Worm (Caenorhabditis elegans) whole organism, L3 larva: ENCODE measurements around the gene ZK381.62.

Experiments used
- R02D3.7 ChIP-seq: fragments of 150-350 bp; optimal IDR thresholded peaks from 2 replicates; lab custom pipeline; 2014; ENCODE audit warnings: missing biosample characterization, missing genetic modification characterization
- ZK546.5 ChIP-seq: sonication (generic microtip); optimal IDR thresholded peaks from 2 replicates; lab custom pipeline; 2017; ENCODE audit warnings: missing biosample characterization, missing genetic modification characterization
- aly-2 ChIP-seq: fragments of 150-350 bp; optimal IDR thresholded peaks from 2 replicates; lab custom pipeline; 2014; ENCODE audit warnings: missing biosample characterization, missing genetic modification characterization
- ceh-16 ChIP-seq: sonication (generic microtip); optimal IDR thresholded peaks from 2 replicates; lab custom pipeline; 2017; ENCODE audit warnings: missing biosample characterization, missing genetic modification characterization
- ceh-28 ChIP-seq: fragments of 150-350 bp; optimal IDR thresholded peaks from 2 replicates; lab custom pipeline; 2014; ENCODE audit warnings: missing biosample characterization, missing genetic modification reagents, missing genetic modification characterization
- ceh-82 ChIP-seq: fragments of 150-350 bp; optimal IDR thresholded peaks from 2 replicates; lab custom pipeline; 2014; ENCODE audit warnings: missing biosample characterization, missing genetic modification characterization
- daf-12 ChIP-seq: fragments of 150-350 bp; optimal IDR thresholded peaks from 2 replicates; lab custom pipeline; 2014; ENCODE audit warnings: missing biosample characterization, missing genetic modification reagents, missing genetic modification characterization
- egl-27 ChIP-seq: sonication (generic microtip); optimal IDR thresholded peaks from 4 replicates; lab custom pipeline; 2017; ENCODE audit warnings: missing biosample characterization, missing genetic modification reagents, missing genetic modification characterization
- egl-5 ChIP-seq: fragments of 150-350 bp; optimal IDR thresholded peaks from 2 replicates; lab custom pipeline; 2017; ENCODE audit warnings: missing biosample characterization, missing genetic modification reagents, missing genetic modification characterization, inconsistent platforms
- elt-2 ChIP-seq: sonication (generic microtip); optimal IDR thresholded peaks from 2 replicates; lab custom pipeline; 2016; ENCODE audit warnings: missing genetic modification reagents, mild to moderate bottlenecking, missing genetic modification characterization, missing compliant biosample characterization
- elt-3 ChIP-seq, 3 experiments: fragments of 150-350 bp in 1 of 3; sonication (generic microtip) in 2 of 3; optimal IDR thresholded peaks; 2 replicates in 2 of 3; 4 replicates in 1 of 3; lab custom pipeline; 2014 to 2017; ENCODE audit warnings: missing biosample characterization in 3 of 3, missing genetic modification characterization in 3 of 3
- fkh-10 ChIP-seq: sonication (generic microtip); optimal IDR thresholded peaks from 2 replicates; lab custom pipeline; 2017; ENCODE audit warnings: missing biosample characterization, missing genetic modification reagents, missing genetic modification characterization
- hmg-11 ChIP-seq: sonication (generic microtip); optimal IDR thresholded peaks from 2 replicates; lab custom pipeline; 2016; ENCODE audit warnings: missing genetic modification characterization, missing compliant biosample characterization
- lin-15B ChIP-seq: fragments of 150-350 bp; optimal IDR thresholded peaks from 2 replicates; lab custom pipeline; 2014; ENCODE audit warnings: missing biosample characterization, missing genetic modification characterization
- lin-39 ChIP-seq: fragments of 150-350 bp; optimal IDR thresholded peaks from 2 replicates; lab custom pipeline; 2018; ENCODE audit warnings: missing biosample characterization, missing genetic modification reagents, missing genetic modification characterization
- lsy-12 ChIP-seq: sonication (generic microtip); optimal IDR thresholded peaks from 2 replicates; lab custom pipeline; 2016; ENCODE audit warnings: mild to moderate bottlenecking, missing genetic modification characterization, missing compliant biosample characterization
- mml-1 ChIP-seq: fragments of 150-350 bp; sonication (generic microtip); optimal IDR thresholded peaks from 3 replicates; lab custom pipeline; 2014; ENCODE audit warnings: missing biosample characterization, missing genetic modification characterization
- nfya-1 ChIP-seq: sonication (generic microtip); optimal IDR thresholded peaks from 2 replicates; lab custom pipeline; 2017; ENCODE audit warnings: missing genetic modification characterization, mild to moderate bottlenecking, missing compliant biosample characterization, antibody characterized with exemption, moderate library complexity; ENCODE audit not compliant: insufficient read depth
- nhr-12 ChIP-seq: fragments of 150-350 bp; optimal IDR thresholded peaks from 2 replicates; lab custom pipeline; 2014; ENCODE audit warnings: missing biosample characterization, missing genetic modification characterization
- nhr-237 ChIP-seq: fragments of 150-350 bp; optimal IDR thresholded peaks from 2 replicates; lab custom pipeline; 2014; ENCODE audit warnings: missing biosample characterization, missing genetic modification characterization
- nhr-25 ChIP-seq: sonication (generic microtip); optimal IDR thresholded peaks from 2 replicates; lab custom pipeline; 2017; ENCODE audit warnings: missing biosample characterization, missing genetic modification characterization
- nhr-28 ChIP-seq: fragments of 150-350 bp; optimal IDR thresholded peaks from 2 replicates; lab custom pipeline; 2014; ENCODE audit warnings: missing biosample characterization, missing genetic modification characterization
- nhr-43 ChIP-seq: sonication (generic microtip); optimal IDR thresholded peaks from 2 replicates; lab custom pipeline; 2016; ENCODE audit warnings: mild to moderate bottlenecking, missing genetic modification characterization, missing compliant biosample characterization; ENCODE audit not compliant: poor library complexity, severe bottlenecking
- nhr-67 ChIP-seq: fragments of 150-350 bp; optimal IDR thresholded peaks from 2 replicates; lab custom pipeline; 2014; ENCODE audit warnings: missing biosample characterization, missing genetic modification characterization
- nhr-76 ChIP-seq: fragments of 150-350 bp; sonication (generic microtip); optimal IDR thresholded peaks from 5 replicates; lab custom pipeline; 2014; ENCODE audit warnings: missing biosample characterization, missing genetic modification characterization
- nhr-77 ChIP-seq: fragments of 150-350 bp; optimal IDR thresholded peaks from 2 replicates; lab custom pipeline; 2014; ENCODE audit warnings: missing biosample characterization, missing genetic modification characterization
- pha-4 ChIP-seq: fragments of 150-350 bp; optimal IDR thresholded peaks from 2 replicates; lab custom pipeline; 2014; ENCODE audit warnings: missing biosample characterization, missing genetic modification reagents, missing genetic modification characterization
- pqm-1 ChIP-seq: fragments of 150-350 bp; optimal IDR thresholded peaks from 2 replicates; lab custom pipeline; 2017; ENCODE audit warnings: missing biosample characterization, missing genetic modification characterization, inconsistent platforms
- sea-2 ChIP-seq: fragments of 150-350 bp; sonication (generic microtip); optimal IDR thresholded peaks from 4 replicates; lab custom pipeline; 2014; ENCODE audit warnings: missing biosample characterization, missing genetic modification reagents, missing genetic modification characterization
- snpc-4 ChIP-seq: fragments of 150-350 bp; optimal IDR thresholded peaks from 2 replicates; lab custom pipeline; 2014; ENCODE audit warnings: missing biosample characterization, missing genetic modification characterization
- tbx-2 ChIP-seq: sonication (generic microtip); optimal IDR thresholded peaks from 2 replicates; lab custom pipeline; 2016; ENCODE audit warnings: mild to moderate bottlenecking, missing genetic modification characterization, missing compliant biosample characterization
- unc-39 ChIP-seq: sonication (generic microtip); optimal IDR thresholded peaks from 4 replicates; lab custom pipeline; 2017; ENCODE audit warnings: missing biosample characterization, missing genetic modification characterization
- unc-62 ChIP-seq: fragments of 150-350 bp; sonication (generic microtip); optimal IDR thresholded peaks from 4 replicates; lab custom pipeline; 2014; ENCODE audit warnings: missing biosample characterization, missing genetic modification reagents, missing genetic modification characterization
- zag-1 ChIP-seq: fragments of 150-350 bp; optimal IDR thresholded peaks from 2 replicates; lab custom pipeline; 2014; ENCODE audit warnings: missing biosample characterization, missing genetic modification characterization
- ztf-4 ChIP-seq: fragments of 150-350 bp; optimal IDR thresholded peaks from 2 replicates; lab custom pipeline; 2014; ENCODE audit warnings: missing biosample characterization, missing genetic modification characterization

Gene ZK381.62

DNA sequence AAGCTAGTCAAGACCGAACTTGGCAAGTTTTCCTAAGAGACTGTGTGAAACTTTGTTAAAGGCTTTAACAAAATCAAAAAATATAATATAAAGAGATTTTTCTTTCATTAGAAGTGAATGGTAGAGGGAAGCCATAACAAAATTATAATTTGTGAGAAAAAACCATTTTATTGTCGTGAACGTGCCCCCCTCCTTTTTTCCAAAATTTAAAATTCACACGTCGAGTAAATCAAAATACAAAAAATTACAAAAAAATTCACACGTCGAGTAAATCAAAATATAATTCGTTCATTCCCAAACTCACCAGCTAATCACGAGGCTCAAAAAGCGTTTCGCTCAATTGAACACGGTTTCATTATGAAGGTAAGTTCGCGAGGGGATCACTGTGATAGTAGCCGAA lies 38.4 kb upstream of the ZK381.62 start, which contains the start of gene C25A8.2:
TSS of gene C25A8.2 (plus strand) at position 301 of the 400 bp plus-strand sequence.
- no peak for TF ChIP-seq elt-2 (tag; lab: Kevin White, UChicago)
- no peak for TF ChIP-seq nhr-28 (tag; lab: Kevin White, UChicago)
- no peak for TF ChIP-seq hmg-11 (tag; lab: Kevin White, UChicago)
- no peak for TF ChIP-seq nhr-43 (tag; lab: Kevin White, UChicago)
- no peak for TF ChIP-seq zag-1 (tag; lab: Kevin White, UChicago)
- no peak for TF ChIP-seq ceh-28 (tag; lab: Kevin White, UChicago)
- TF ChIP-seq, all 47 proteins: peak for 0

ce11 chrIV:7003323-7003722 lies 32.2 kb upstream of the ZK381.62 start, which contains the start of gene cht-3:
cht-3 (plus strand) TSS chrIV:7003623.
- no peak for TF ChIP-seq daf-12 (tag; lab: Kevin White, UChicago)
- TF ChIP-seq elt-3 (tag; optimal IDR thresholded peaks at IDR 0.05; lab: Kevin White, UChicago) = no peak
- TF ChIP-seq elt-2 (tag; lab: Kevin White, UChicago) = no peak
- no peak for TF ChIP-seq aly-2 (tag; lab: Kevin White, UChicago)
- no peak for TF ChIP-seq pha-4 (tag; lab: Kevin White, UChicago)
- no peak for TF ChIP-seq fkh-10 (GFP tag; lab: Kevin White, UChicago)
- no peak for TF ChIP-seq nfya-1
- no peak for TF ChIP-seq nhr-43 (tag; lab: Kevin White, UChicago)
- no peak for TF ChIP-seq R02D3.7
- no peak for TF ChIP-seq pqm-1 (tag; lab: Kevin White, UChicago)
- TF ChIP-seq unc-62 (GFP tag; lab: Kevin White, UChicago) = no peak
- TF ChIP-seq lsy-12 (tag; lab: Kevin White, UChicago) = no peak
- TF ChIP-seq nhr-12 (tag; lab: Kevin White, UChicago) = no peak
- TF ChIP-seq nhr-237 (tag; lab: Kevin White, UChicago) = no peak
- no peak for TF ChIP-seq egl-27
- no peak for TF ChIP-seq unc-39 (tag; lab: Kevin White, UChicago)
- TF ChIP-seq lin-39 (tag; lab: Kevin White, UChicago) = no peak
- no peak for TF ChIP-seq nhr-77 (tag; lab: Kevin White, UChicago)
- no peak for TF ChIP-seq snpc-4
- TF ChIP-seq sea-2 (GFP tag; lab: Kevin White, UChicago) = no peak

- TF ChIP-seq hmg-11 (tag; lab: Kevin White, UChicago) = no peak
- TF ChIP-seq nhr-43 (tag; lab: Kevin White, UChicago) = no peak
- TF ChIP-seq zag-1 (tag; lab: Kevin White, UChicago) = no peak
- TF ChIP-seq sea-2 (GFP tag; lab: Kevin White, UChicago) = no peak
- no peak for TF ChIP-seq egl-5 (tag; lab: Kevin White, UChicago)
- TF ChIP-seq nhr-77 (tag; lab: Kevin White, UChicago) = no peak
- TF ChIP-seq nhr-76 = no peak
- TF ChIP-seq ceh-16 (tag; lab: Kevin White, UChicago) = no peak
- TF ChIP-seq pqm-1 (tag; lab: Kevin White, UChicago) = no peak
- no peak for TF ChIP-seq lin-15B
- no peak for TF ChIP-seq nhr-25 (tag; lab: Kevin White, UChicago)
- TF ChIP-seq nhr-67 (tag; lab: Kevin White, UChicago) = no peak
- no peak for TF ChIP-seq mml-1
- no peak for TF ChIP-seq elt-2 (tag; lab: Kevin White, UChicago)
- no peak for TF ChIP-seq R02D3.7
- TF ChIP-seq lsy-12 (tag; lab: Kevin White, UChicago) = no peak
- no peak for TF ChIP-seq ceh-28 (tag; lab: Kevin White, UChicago)
Measured at ce11 chrIV:6999206-6999605, 28.1 kb upstream of the ZK381.62 start, which contains the start of gene C25A8.5. C25A8.5 (plus strand) TSS chrIV:6999506.

DNA sequence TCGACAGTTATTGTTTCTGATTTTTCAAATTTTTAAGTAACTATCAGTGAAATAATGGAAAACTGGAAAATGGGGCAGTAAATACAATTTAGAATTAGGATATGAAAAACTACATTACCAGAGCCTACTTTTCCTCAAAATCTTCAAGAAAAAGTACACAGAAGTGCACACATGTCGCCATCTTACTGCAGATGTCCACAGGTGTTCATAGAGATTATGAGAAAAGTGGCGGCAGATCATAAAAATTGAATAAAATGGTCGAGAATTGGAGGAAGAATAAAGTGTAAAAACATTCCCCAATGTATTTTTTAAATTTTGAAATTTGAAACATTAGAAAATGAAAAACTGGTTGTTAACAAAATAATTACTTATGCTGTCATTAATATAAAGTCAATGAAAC lies 26.8 kb upstream of the ZK381.62 start:
- TF ChIP-seq ztf-4 (tag; lab: Kevin White, UChicago) (no peak), nfya-1 (no peak)

ce11 chrIV:6991070-6991469 lies 20.0 kb upstream of the ZK381.62 start:
- TF ChIP-seq elt-3 (tag; optimal IDR thresholded peaks at IDR 0.05; lab: Kevin White, UChicago) = no peak
- TF ChIP-seq ceh-82 (tag; lab: Kevin White, UChicago) = no peak
- no peak for TF ChIP-seq daf-12 (tag; lab: Kevin White, UChicago)
- no peak for TF ChIP-seq fkh-10 (GFP tag; lab: Kevin White, UChicago)
- no peak for TF ChIP-seq tbx-2 (tag; lab: Kevin White, UChicago)
- TF ChIP-seq ceh-16 (tag; lab: Kevin White, UChicago) = no peak
- no peak for TF ChIP-seq nfya-1
- no peak for TF ChIP-seq ZK546.5 (tag; lab: Kevin White, UChicago)
